Worm (Caenorhabditis elegans) whole organism, L1 larva: ENCODE measurements around the gene D1054.9.

ENCODE experiments used
- lin-13 ChIP-seq: fragments of 150-350 bp; optimal IDR thresholded peaks from 2 replicates; lab custom pipeline; 2014; ENCODE audit warnings: missing biosample characterization, missing genetic modification reagents, missing genetic modification characterization
- lsy-2 ChIP-seq, 2 experiments: fragments of 150-350 bp; optimal IDR thresholded peaks; 2 replicates each; lab custom pipeline; 2014; ENCODE audit warnings: missing biosample characterization in 2 of 2, missing genetic modification characterization in 2 of 2
- nhr-12 ChIP-seq: sonication (generic microtip); optimal IDR thresholded peaks from 2 replicates; lab custom pipeline; 2017; ENCODE audit warnings: missing biosample characterization, missing genetic modification characterization
- snpc-4 ChIP-seq: fragments of 150-350 bp; optimal IDR thresholded peaks from 2 replicates; lab custom pipeline; 2014; ENCODE audit warnings: missing biosample characterization, missing genetic modification characterization

ce11 chrV:10793498-10793897, 2.6 kb upstream of the D1054.9 start, which contains the start of gene ule-3:
- no peak for TF ChIP-seq lin-13 (GFP tag; lab: Kevin White, UChicago)
- TF ChIP-seq lsy-2 (tag; optimal IDR thresholded peaks at IDR 0.05; lab: Kevin White, UChicago): no peak
- no peak for TF ChIP-seq nhr-12
- TF ChIP-seq snpc-4 (tag; lab: Kevin White, UChicago): no peak
